Fruit fly (Drosophila melanogaster) whole organism, prepupa: ENCODE results near the gene CG34132.

Experiments
- Blimp-1 ChIP-seq: fragments of 200-800 bp; sonication (Bioruptor generic); optimal IDR thresholded peaks from 3 replicates; lab custom pipeline; 2017; ENCODE audit warnings: missing biosample characterization, missing genetic modification characterization, mild to moderate bottlenecking, moderate library complexity, missing genetic modification reagents
- CG10669 ChIP-seq: fragments of 200-800 bp; sonication (Bioruptor generic); optimal IDR thresholded peaks from 3 replicates; lab custom pipeline; 2018; ENCODE audit warnings: missing biosample characterization, mild to moderate bottlenecking, missing genetic modification characterization, moderate library complexity
- CG11294 ChIP-seq: fragments of 200-800 bp; sonication (Bioruptor generic); IDR thresholded peaks from 2 replicates; pipeline ENCODE4 v1.3.6; 2022; ENCODE audit warnings: missing biosample characterization, missing genetic modification characterization
- CG11762 ChIP-seq: fragments of 200-800 bp; sonication (Bioruptor generic); optimal IDR thresholded peaks from 3 replicates; lab custom pipeline; 2016; ENCODE audit warnings: missing biosample characterization, missing genetic modification characterization; ENCODE audit not compliant: insufficient read depth
- CG15336 ChIP-seq: fragments of 200-800 bp; sonication (Bioruptor generic); IDR thresholded peaks from 2 replicates; pipeline ENCODE4 v1.3.6; 2022; ENCODE audit warnings: missing biosample characterization, missing genetic modification characterization
- CG1621 ChIP-seq: fragments of 200-800 bp; sonication (Bioruptor generic); optimal IDR thresholded peaks from 3 replicates; lab custom pipeline; 2018; ENCODE audit warnings: missing biosample characterization, mild to moderate bottlenecking, missing genetic modification characterization
- CG16779 ChIP-seq: fragments of 200-800 bp; sonication (Bioruptor generic); optimal IDR thresholded peaks from 3 replicates; lab custom pipeline; 2017; ENCODE audit warnings: missing biosample characterization, mild to moderate bottlenecking, missing genetic modification characterization
- CG3032 ChIP-seq: fragments of 200-800 bp; optimal IDR thresholded peaks from 2 replicates; lab custom pipeline; 2019; ENCODE audit warnings: missing biosample characterization, mild to moderate bottlenecking, missing genetic modification characterization, moderate library complexity
- CG31627 ChIP-seq: fragments of 200-800 bp; sonication (Bioruptor generic); optimal IDR thresholded peaks from 3 replicates; lab custom pipeline; 2016; ENCODE audit warnings: missing biosample characterization, missing genetic modification characterization
- CG32006 ChIP-seq: fragments of 200-800 bp; sonication (Bioruptor generic); optimal IDR thresholded peaks from 3 replicates; lab custom pipeline; 2017; ENCODE audit warnings: missing biosample characterization, mild to moderate bottlenecking, missing genetic modification characterization
- CG4318 ChIP-seq: fragments of 200-800 bp; sonication (Bioruptor generic); optimal IDR thresholded peaks from 3 replicates; lab custom pipeline; 2017; ENCODE audit warnings: missing biosample characterization, mild to moderate bottlenecking, missing genetic modification characterization
- CG6163 ChIP-seq: fragments of 200-800 bp; sonication (Bioruptor generic); IDR thresholded peaks from 3 replicates; pipeline ENCODE4 v1.3.6; 2022; ENCODE audit warnings: missing biosample characterization, missing genetic modification characterization
- CG6276 ChIP-seq: fragments of 200-800 bp; sonication (Bioruptor generic); optimal IDR thresholded peaks from 2 replicates; lab custom pipeline; 2017; ENCODE audit warnings: missing biosample characterization, mild to moderate bottlenecking, missing genetic modification characterization
- CG6808 ChIP-seq: fragments of 200-800 bp; sonication (Bioruptor generic); optimal IDR thresholded peaks from 3 replicates; lab custom pipeline; 2017; ENCODE audit warnings: missing biosample characterization, missing genetic modification characterization, mild to moderate bottlenecking, moderate library complexity, missing genetic modification reagents
- CG6854 ChIP-seq: fragments of 200-800 bp; sonication (Bioruptor generic); optimal IDR thresholded peaks from 2 replicates; lab custom pipeline; 2017; ENCODE audit warnings: missing biosample characterization, mild to moderate bottlenecking, missing genetic modification characterization
- CG7368 ChIP-seq: fragments of 200-800 bp; sonication (Bioruptor generic); optimal IDR thresholded peaks from 3 replicates; lab custom pipeline; 2016; ENCODE audit warnings: missing biosample characterization, missing genetic modification characterization
- CG8119 ChIP-seq: fragments of 200-800 bp; sonication (Bioruptor generic); IDR thresholded peaks from 3 replicates; pipeline ENCODE4 v1.3.6; 2022; ENCODE audit warnings: missing biosample characterization, missing genetic modification characterization
- CG8319 ChIP-seq: fragments of 200-800 bp; sonication (Bioruptor generic); optimal IDR thresholded peaks from 3 replicates; lab custom pipeline; 2016; ENCODE audit warnings: missing biosample characterization, missing genetic modification characterization
- CG9139 ChIP-seq: fragments of 200-800 bp; sonication (Bioruptor generic); optimal IDR thresholded peaks from 3 replicates; lab custom pipeline; 2017; ENCODE audit warnings: missing biosample characterization, mild to moderate bottlenecking, missing genetic modification characterization
- Eip75B ChIP-seq: fragments of 200-800 bp; sonication (Bioruptor generic); optimal IDR thresholded peaks from 3 replicates; lab custom pipeline; 2016; ENCODE audit warnings: missing biosample characterization, missing genetic modification characterization
- Eip78C ChIP-seq: fragments of 200-800 bp; sonication (Bioruptor generic); peaks from one replicate; lab custom pipeline; 2016; ENCODE audit warnings: missing biosample characterization, missing genetic modification characterization
- Eip93F ChIP-seq: fragments of 200-800 bp; sonication (Bioruptor generic); optimal IDR thresholded peaks from 2 replicates; lab custom pipeline; 2016; ENCODE audit warnings: missing biosample characterization, mild to moderate bottlenecking, missing genetic modification characterization
- Ets21C ChIP-seq: fragments of 200-800 bp; sonication (Bioruptor generic); optimal IDR thresholded peaks from 3 replicates; lab custom pipeline; 2016; ENCODE audit warnings: missing biosample characterization, missing genetic modification characterization
- Ets96B ChIP-seq: fragments of 200-800 bp; optimal IDR thresholded peaks from 2 replicates; lab custom pipeline; 2019; ENCODE audit warnings: missing biosample characterization, mild to moderate bottlenecking, missing genetic modification characterization, moderate library complexity
- Gug ChIP-seq: fragments of 200-800 bp; sonication (Bioruptor generic); IDR thresholded peaks from 2 replicates; pipeline ENCODE4 v1.3.6; 2022; ENCODE audit warnings: missing biosample characterization, missing genetic modification characterization
- Hr39 ChIP-seq: fragments of 200-800 bp; sonication (Bioruptor generic); optimal IDR thresholded peaks from 2 replicates; lab custom pipeline; 2016; ENCODE audit warnings: missing biosample characterization, missing genetic modification characterization
- Hr4 ChIP-seq: fragments of 200-800 bp; sonication (Bioruptor generic); optimal IDR thresholded peaks from 3 replicates; lab custom pipeline; 2016; ENCODE audit warnings: missing biosample characterization, missing genetic modification characterization
- Met ChIP-seq: fragments of 200-800 bp; sonication (Bioruptor generic); optimal IDR thresholded peaks from 3 replicates; lab custom pipeline; 2016; ENCODE audit warnings: missing biosample characterization, missing genetic modification characterization
- OdsH ChIP-seq: fragments of 200-800 bp; sonication (Bioruptor generic); optimal IDR thresholded peaks from 3 replicates; lab custom pipeline; 2016; ENCODE audit warnings: missing biosample characterization, missing genetic modification characterization
- Smox ChIP-seq: fragments of 200-800 bp; sonication (Bioruptor generic); optimal IDR thresholded peaks from 3 replicates; lab custom pipeline; 2016; ENCODE audit warnings: missing biosample characterization, missing genetic modification characterization
- Sox102F ChIP-seq: fragments of 200-800 bp; sonication (Bioruptor generic); optimal IDR thresholded peaks from 2 replicates; lab custom pipeline; 2016; ENCODE audit warnings: missing biosample characterization, mild to moderate bottlenecking, missing genetic modification characterization
- Sox14 ChIP-seq: fragments of 200-800 bp; sonication (Bioruptor generic); optimal IDR thresholded peaks from 3 replicates; lab custom pipeline; 2016; ENCODE audit warnings: missing biosample characterization, missing genetic modification characterization
- Sox15 ChIP-seq: fragments of 200-800 bp; sonication (Bioruptor generic); optimal IDR thresholded peaks from 3 replicates; lab custom pipeline; 2016; ENCODE audit warnings: missing biosample characterization, missing genetic modification characterization
- achi ChIP-seq: fragments of 200-800 bp; sonication (Bioruptor generic); optimal IDR thresholded peaks from 3 replicates; lab custom pipeline; 2016; ENCODE audit warnings: missing biosample characterization, missing genetic modification characterization
- acj6 ChIP-seq: fragments of 200-800 bp; sonication (Bioruptor generic); optimal IDR thresholded peaks from 3 replicates; lab custom pipeline; 2016; ENCODE audit warnings: missing biosample characterization, missing genetic modification characterization
- cyc ChIP-seq: fragments of 200-800 bp; sonication (Bioruptor generic); optimal IDR thresholded peaks from 3 replicates; lab custom pipeline; 2016; ENCODE audit warnings: missing biosample characterization, missing genetic modification characterization
- dac ChIP-seq: fragments of 200-800 bp; sonication (Bioruptor generic); optimal IDR thresholded peaks from 2 replicates; lab custom pipeline; 2017; ENCODE audit warnings: missing biosample characterization, mild to moderate bottlenecking, missing genetic modification characterization
- eg ChIP-seq: fragments of 200-800 bp; sonication (Bioruptor generic); IDR thresholded peaks from 3 replicates; pipeline ENCODE4 v1.3.6; 2022; ENCODE audit warnings: missing biosample characterization, missing genetic modification characterization
- fd59A ChIP-seq: fragments of 200-800 bp; sonication (Bioruptor generic); optimal IDR thresholded peaks from 2 replicates; lab custom pipeline; 2017; ENCODE audit warnings: missing biosample characterization, mild to moderate bottlenecking, missing genetic modification characterization, missing genetic modification reagents
- fd85E ChIP-seq: fragments of 200-800 bp; sonication (Bioruptor generic); optimal IDR thresholded peaks from 3 replicates; lab custom pipeline; 2016; ENCODE audit warnings: missing biosample characterization, missing genetic modification characterization
- fkh ChIP-seq: fragments of 200-800 bp; sonication (Bioruptor generic); optimal IDR thresholded peaks from 3 replicates; lab custom pipeline; 2017; ENCODE audit warnings: missing biosample characterization, mild to moderate bottlenecking, missing genetic modification characterization, moderate library complexity
- lz ChIP-seq: fragments of 200-800 bp; sonication (Bioruptor generic); optimal IDR thresholded peaks from 3 replicates; lab custom pipeline; 2016; ENCODE audit warnings: missing biosample characterization, missing genetic modification characterization
- net ChIP-seq: fragments of 200-800 bp; sonication (Bioruptor generic); optimal IDR thresholded peaks from 3 replicates; lab custom pipeline; 2016; ENCODE audit warnings: missing biosample characterization, missing genetic modification characterization
- pdm3 ChIP-seq: fragments of 200-800 bp; sonication (Bioruptor generic); optimal IDR thresholded peaks from 3 replicates; lab custom pipeline; 2016; ENCODE audit warnings: missing biosample characterization, missing genetic modification characterization
- salr ChIP-seq, 2 experiments: fragments of 200-800 bp; sonication (Bioruptor generic); optimal IDR thresholded peaks; 3 replicates each; lab custom pipeline; 2016 to 2018; ENCODE audit warnings: missing biosample characterization in 2 of 2, missing genetic modification characterization in 2 of 2, mild to moderate bottlenecking in 1 of 2
- spab ChIP-seq: fragments of 200-800 bp; sonication (Bioruptor generic); optimal IDR thresholded peaks from 2 replicates; lab custom pipeline; 2017; ENCODE audit warnings: missing biosample characterization, mild to moderate bottlenecking, missing genetic modification characterization, missing genetic modification reagents
- ss ChIP-seq, 2 experiments: fragments of 200-800 bp; sonication (Bioruptor generic); optimal IDR thresholded peaks; 2 replicates in 1 of 2; 3 replicates in 1 of 2; lab custom pipeline; 2017 to 2018; ENCODE audit warnings: mild to moderate bottlenecking in 2 of 2, missing biosample characterization in 2 of 2, missing genetic modification characterization in 2 of 2, moderate library complexity in 1 of 2
- svp ChIP-seq: fragments of 200-800 bp; sonication (Bioruptor generic); peaks from one replicate; lab custom pipeline; 2016; ENCODE audit warnings: missing biosample characterization, missing genetic modification characterization
- vri ChIP-seq: fragments of 200-800 bp; sonication (Bioruptor generic); optimal IDR thresholded peaks from 3 replicates; lab custom pipeline; 2016; ENCODE audit warnings: missing biosample characterization, mild to moderate bottlenecking, missing genetic modification characterization

Gene CG34132

dm6 chr2L:7909854-7910253 lies 24.6 kb downstream of the CG34132 start (continued):
- TF ChIP-seq Eip93F (GFP tag; lab: Kevin White, UChicago) (peak; percentile 45), svp (GFP tag; lab: Kevin White, UChicago) (no peak), Hr39 (no peak), Sox15 (GFP tag; lab: Kevin White, UChicago) (no peak), fd85E (no peak)

dm6 chr2L:7911209-7911859 lies 26.0 kb downstream of the CG34132 start:
- TF ChIP-seq Blimp-1 (GFP tag; lab: Kevin White, UChicago) (no peak), CG6808 (GFP tag; lab: Kevin White, UChicago) (peak; percentile 38), Gug (GFP tag; lab: Robert Waterston, UW) (no peak), Smox (peak; percentile 39), CG11294 (GFP tag; lab: Robert Waterston, UW) (no peak), CG16779 (tag; lab: Kevin White, UChicago) (no peak), CG6163 (GFP tag; lab: Robert Waterston, UW) (0 out of 3 replicates have a peak, but pooled peaks have one; percentile 27), CG6276 (GFP tag; lab: Kevin White, UChicago) (no peak), Eip93F (GFP tag; lab: Kevin White, UChicago) (no peak), Sox14 (GFP tag; lab: Kevin White, UChicago) (peak; percentile 3), CG32006 (GFP tag; lab: Kevin White, UChicago) (no peak), OdsH (GFP tag; lab: Kevin White, UChicago) (peak; percentile 38), eg (GFP tag; lab: Robert Waterston, UW) (no peak), cyc (no peak), svp (GFP tag; lab: Kevin White, UChicago) (peak; percentile 76), CG10669 (GFP tag; lab: Kevin White, UChicago) (peak; percentile 6), salr (GFP tag; optimal IDR thresholded peaks at IDR 0.05; lab: Kevin White, UChicago) (no peak), ss (GFP tag; optimal IDR thresholded peaks at IDR 0.05; lab: Kevin White, UChicago) (peak; percentile 42 to 46), acj6 (GFP tag; lab: Kevin White, UChicago) (peak; percentile 50), net (GFP tag; lab: Kevin White, UChicago) (no peak), CG6854 (no peak), CG3032 (tag; lab: Kevin White, UChicago) (peak; percentile 16), Sox15 (GFP tag; lab: Kevin White, UChicago) (no peak), Eip75B (peak; percentile 54), fd59A (peak; percentile 68), fkh (no peak), CG15336 (GFP tag; lab: Robert Waterston, UW) (no peak), CG8319 (GFP tag; lab: Kevin White, UChicago) (no peak), CG1621 (peak; percentile 58), dac (GFP tag; lab: Kevin White, UChicago) (no peak), CG31627 (GFP tag; lab: Kevin White, UChicago) (peak; percentile 56), achi (peak; percentile 19), Hr4 (GFP tag; lab: Kevin White, UChicago) (no peak), Eip78C (GFP tag; lab: Kevin White, UChicago) (peak; percentile 68), lz (GFP tag; lab: Kevin White, UChicago) (peak; percentile 43), CG7368 (no peak), spab (peak; percentile 12), fd85E (no peak), vri (no peak), CG8119 (0 out of 3 replicates have a peak, but pooled peaks have one; percentile 26), Ets96B (tag; lab: Kevin White, UChicago) (peak; percentile 64), Ets21C (GFP tag; lab: Kevin White, UChicago) (peak; percentile 17), pdm3 (GFP tag; lab: Kevin White, UChicago) (peak; percentile 34), Met (GFP tag; lab: Kevin White, UChicago) (peak; percentile 83), Sox102F (GFP tag; lab: Kevin White, UChicago) (peak; percentile 53), CG9139 (no peak), CG4318 (no peak), CG11762 (no peak)
